Worm (Caenorhabditis elegans) whole organism, L4 larva: Measurements from ENCODE around the gene C33F10.4.

Source experiments
- aha-1 ChIP-seq: fragments of 150-350 bp; peaks from one replicate; lab custom pipeline; 2014; ENCODE audit warnings: missing biosample characterization, missing genetic modification characterization
- lin-13 ChIP-seq: fragments of 150-350 bp; optimal IDR thresholded peaks from 2 replicates; lab custom pipeline; 2014; ENCODE audit warnings: missing biosample characterization, missing genetic modification reagents, missing genetic modification characterization
- unc-62 ChIP-seq, 3 experiments: fragments of 150-350 bp in 1 of 3; sonication (generic microtip); optimal IDR thresholded peaks in 2 of 3; peaks in 1 of 3; 1 replicate in 1 of 3; 2 replicates in 2 of 3; lab custom pipeline; 2014 to 2017; ENCODE audit warnings: missing biosample characterization in 3 of 3, missing genetic modification characterization in 3 of 3, missing genetic modification reagents in 3 of 3, missing genotype in 1 of 3

DNA sequence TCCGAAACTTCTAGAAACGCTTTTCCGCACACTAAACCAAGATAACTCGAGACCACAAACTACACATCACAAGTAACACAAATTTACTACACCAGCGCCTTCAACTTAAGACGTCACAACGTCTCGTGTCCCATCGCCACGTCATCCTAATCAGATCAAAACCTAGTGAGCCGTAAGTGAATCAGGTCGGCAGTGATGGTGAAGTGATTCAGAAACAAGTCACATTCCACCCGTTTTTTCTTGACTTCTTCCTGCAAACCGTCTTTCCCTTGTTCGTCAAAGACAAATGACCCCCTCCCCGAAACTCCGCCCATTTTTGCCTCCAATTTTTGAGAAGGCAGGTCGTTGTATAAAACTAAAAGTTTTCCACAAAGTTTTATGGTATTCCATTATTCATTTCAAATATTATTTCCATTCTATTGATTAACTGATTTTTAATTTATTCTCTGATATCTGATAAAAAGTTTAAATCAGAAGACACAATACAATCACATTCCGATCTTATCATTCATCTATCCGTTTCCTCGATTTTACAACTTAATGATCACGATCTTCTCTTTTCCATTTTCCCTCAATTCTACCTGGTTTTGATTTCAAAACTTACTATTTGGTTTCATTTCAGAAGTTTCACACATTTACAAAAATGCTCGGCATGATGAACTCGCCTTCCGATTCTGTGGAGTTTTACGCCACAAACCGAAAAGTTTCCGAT lies 32.8 kb upstream of the C33F10.4 start, which contains the start of gene F26G1.2:
- TF ChIP-seq unc-62 (GFP tag; optimal IDR thresholded peaks at IDR 0.05 in 1 of 2; lab: Kevin White, UChicago) (no peak), unc-62 (tag; optimal IDR thresholded peaks at IDR 0.05; lab: Kevin White, UChicago) (no peak), lin-13 (GFP tag; lab: Kevin White, UChicago) (no peak), aha-1 (tag; lab: Kevin White, UChicago) (peak; percentile 69)
